Fruit fly (Drosophila melanogaster): ENCODE measurements around the gene CG43362.

The CG43362 gene

dm6 chr2L:18325120-18325581, 33.9 kb upstream of the CG43362 start (continued):
- TF ChIP-seq Trl (optimal IDR thresholded peaks at IDR 0.05) (no peak), Trl (GFP tag; optimal IDR thresholded peaks at IDR 0.05) (peak; percentile 87), inv (GFP tag; IDR thresholded peaks at IDR 0.05; ENCODE audit: partially characterized antibody) (no peak), vvl (GFP tag; IDR thresholded peaks at IDR 0.05) (peak; percentile 93), B-H2 (GFP tag; optimal IDR thresholded peaks at IDR 0.05) (no peak), ind (GFP tag; optimal IDR thresholded peaks at IDR 0.05) (peak; percentile 88), CG11696 (GFP tag; IDR thresholded peaks at IDR 0.05) (peak; percentile 51), CG4282 (GFP tag; optimal IDR thresholded peaks at IDR 0.05) (peak; percentile 61), Atf-2 (GFP tag; optimal IDR thresholded peaks at IDR 0.05) (peak; percentile 85), CG8281 (tag; optimal IDR thresholded peaks at IDR 0.05) (peak; percentile 68), pan (optimal IDR thresholded peaks at IDR 0.05) (no peak), pan (GFP tag; optimal IDR thresholded peaks at IDR 0.05 in 1 of 2, IDR thresholded peaks at IDR 0.05 in 1 of 2) (peak in 1 of 2 experiments; percentile 92), CG17612 (GFP tag; IDR thresholded peaks at IDR 0.05) (no peak; the same call in 1 of the 2 replicates), Dref (GFP tag; IDR thresholded peaks at IDR 0.05) (no peak), CG10147 (GFP tag; optimal IDR thresholded peaks at IDR 0.05) (peak; percentile 58), Bteb2 (GFP tag; optimal IDR thresholded peaks at IDR 0.05) (peak; percentile 57), CG15269 (tag; optimal IDR thresholded peaks at IDR 0.05) (peak; percentile 87), CG17568 (GFP tag; optimal IDR thresholded peaks at IDR 0.05) (peak; percentile 52), zf30C (GFP tag; optimal IDR thresholded peaks at IDR 0.05) (peak; percentile 77), ab (GFP tag; optimal IDR thresholded peaks at IDR 0.05) (peak; percentile 47), Doc2 (GFP tag; IDR thresholded peaks at IDR 0.05) (no peak; the same call in 1 of the 2 replicates), nmo (GFP tag; optimal IDR thresholded peaks at IDR 0.05) (peak; percentile 90), dmrt99B (tag; optimal IDR thresholded peaks at IDR 0.05) (peak; percentile 90), tin (GFP tag; optimal IDR thresholded peaks at IDR 0.05) (peak; percentile 85), gfzf (GFP tag; optimal IDR thresholded peaks at IDR 0.05) (no peak), CG3163 (GFP tag; optimal IDR thresholded peaks at IDR 0.05) (peak; percentile 61), Meics (GFP tag; optimal IDR thresholded peaks at IDR 0.05) (peak; percentile 76), CG11723 (GFP tag; optimal IDR thresholded peaks at IDR 0.05) (peak; percentile 71), CG8388 (GFP tag; optimal IDR thresholded peaks at IDR 0.05) (peak; percentile 83), CG8359 (GFP tag; optimal IDR thresholded peaks at IDR 0.05; ENCODE audit: borderline replicate concordance) (peak; percentile 60), Blimp-1 (GFP tag; optimal IDR thresholded peaks at IDR 0.05) (peak; percentile 90), CG12071 (GFP tag; optimal IDR thresholded peaks at IDR 0.05) (peak; percentile 82)

dm6 chr2L:18320933-18321332, 29.7 kb upstream of the CG43362 start:
- TF ChIP-seq CkIIα-i1 (GFP tag; IDR thresholded peaks at IDR 0.05): no peak
- TF ChIP-seq CG17359 (tag; optimal IDR thresholded peaks at IDR 0.05): no peak
- TF ChIP-seq Dek (tag; optimal IDR thresholded peaks at IDR 0.05): no peak
- no peak for TF ChIP-seq HLH3B (GFP tag; IDR thresholded peaks at IDR 0.05)
- no peak for TF ChIP-seq seq (GFP tag; IDR thresholded peaks at IDR 0.05)
- TF ChIP-seq sens (GFP tag): peak; percentile 69
- TF ChIP-seq gfzf (GFP tag; optimal IDR thresholded peaks at IDR 0.05): peak; percentile 49
- TF ChIP-seq sob (GFP tag; IDR thresholded peaks at IDR 0.05): no peak
- TF ChIP-seq Scr (GFP tag; IDR thresholded peaks at IDR 0.05; ENCODE audit: partially characterized antibody): 0 out of 2 replicates have a peak, but pooled peaks have one; percentile 9
- TF ChIP-seq her (GFP tag; optimal IDR thresholded peaks at IDR 0.05): no peak
- no peak for TF ChIP-seq gro (GFP tag; optimal IDR thresholded peaks at IDR 0.05)
- TF ChIP-seq Oaz (GFP tag; IDR thresholded peaks at IDR 0.05): no peak
- TF ChIP-seq Dfd (GFP tag; optimal IDR thresholded peaks at IDR 0.05): no peak
- TF ChIP-seq CG7963 (GFP tag; IDR thresholded peaks at IDR 0.05; ENCODE audit: partially characterized antibody): peak; percentile 31; the same call in 1 of the 3 replicates
- no peak for TF ChIP-seq zen2 (GFP tag; IDR thresholded peaks at IDR 0.05; ENCODE audit: partially characterized antibody)
- TF ChIP-seq Dip3 (GFP tag; optimal IDR thresholded peaks at IDR 0.05): no peak
- no peak for TF ChIP-seq CG31224 (GFP tag; IDR thresholded peaks at IDR 0.05)
- no peak for TF ChIP-seq Bdp1 (GFP tag; optimal IDR thresholded peaks at IDR 0.05)
- no peak for TF ChIP-seq CG4730 (GFP tag; IDR thresholded peaks at IDR 0.05)
- TF ChIP-seq Six4 (GFP tag; optimal IDR thresholded peaks at IDR 0.05): no peak
- no peak for TF ChIP-seq CG6683 (GFP tag; optimal IDR thresholded peaks at IDR 0.05)
- peak; percentile 98 for TF ChIP-seq stwl (tag; optimal IDR thresholded peaks at IDR 0.05)
